Fruit fly (Drosophila melanogaster): ENCODE measurements around the gene Ect3.

Gene Ect3

DNA sequence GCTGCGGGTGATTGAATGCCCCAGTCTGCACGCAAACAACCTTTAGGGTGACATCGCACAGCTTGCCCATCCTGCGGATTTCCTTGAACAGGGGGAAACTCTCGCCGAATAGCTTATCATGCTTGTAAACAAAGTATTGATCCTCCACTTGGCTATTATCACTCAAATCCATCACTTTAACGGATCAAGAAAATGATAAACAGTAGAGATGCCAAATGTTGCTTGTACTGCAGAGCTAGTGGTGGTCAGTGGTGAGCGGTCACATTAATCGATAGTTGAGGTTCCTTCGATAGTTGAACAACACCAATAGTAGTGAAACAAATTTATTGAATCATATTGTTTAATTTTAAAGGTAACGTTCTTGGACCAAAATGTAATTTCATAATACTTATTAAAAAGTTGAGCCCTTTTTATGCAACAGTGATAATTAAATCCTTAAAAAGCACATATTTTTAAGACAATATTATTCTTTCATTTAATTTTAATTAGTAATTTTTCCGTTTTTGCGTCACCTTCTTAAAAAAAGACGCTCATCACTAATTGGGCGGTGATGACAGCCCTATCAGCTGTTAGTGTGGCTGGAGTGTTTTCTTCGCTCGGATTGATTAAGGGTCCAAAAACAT is 11.2 kb downstream of the Ect3 start, which contains the start of the genes KLHL18 and GCC185 (continued):
- peak; percentile 93 for TF ChIP-seq knrl (GFP tag; IDR thresholded peaks at IDR 0.05; ENCODE audit: partially characterized antibody)
- peak; percentile 56 for TF ChIP-seq CG2129 (GFP tag; IDR thresholded peaks at IDR 0.05; ENCODE audit: partially characterized antibody)
- TF ChIP-seq chinmo (GFP tag; IDR thresholded peaks at IDR 0.05; ENCODE audit: partially characterized antibody) = 0 out of 4 replicates have a peak, but pooled peaks have one; percentile 44
- TF ChIP-seq Adf1 (GFP tag; IDR thresholded peaks at IDR 0.05) = peak; percentile 35; the same call in 1 of the 2 replicates
- TF ChIP-seq kay (GFP tag; optimal IDR thresholded peaks at IDR 0.05) = peak; percentile 65
- TF ChIP-seq peb (GFP tag; IDR thresholded peaks at IDR 0.05) = peak; percentile 42; the same call in 1 of the 2 replicates
- TF ChIP-seq ham (GFP tag; IDR thresholded peaks at IDR 0.05) = no peak
- TF ChIP-seq CG18476 (GFP tag; optimal IDR thresholded peaks at IDR 0.05) = peak; percentile 74
- peak; percentile 76 for TF ChIP-seq CG8924 (tag; optimal IDR thresholded peaks at IDR 0.05)
- peak; percentile 82; the same call in 2 of the 3 replicates for TF ChIP-seq jigr1 (GFP tag; IDR thresholded peaks at IDR 0.05)
- TF ChIP-seq CG10565 (GFP tag; optimal IDR thresholded peaks at IDR 0.05) = no peak
- no peak for TF ChIP-seq CG17385 (GFP tag; optimal IDR thresholded peaks at IDR 0.05)
- TF ChIP-seq Atf6 (GFP tag; IDR thresholded peaks at IDR 0.05) = peak; percentile 30; the same call in 1 of the 2 replicates
- TF ChIP-seq CG2678 (tag; optimal IDR thresholded peaks at IDR 0.05) = no peak
- peak; percentile 64 for TF ChIP-seq gro (GFP tag; optimal IDR thresholded peaks at IDR 0.05)
- peak; percentile 62 for TF ChIP-seq fd3F (GFP tag; optimal IDR thresholded peaks at IDR 0.05)
- TF ChIP-seq nom (GFP tag; optimal IDR thresholded peaks at IDR 0.05) = no peak
- no peak for TF ChIP-seq Tbp (GFP tag; optimal IDR thresholded peaks at IDR 0.05)
- no peak for TF ChIP-seq ci (GFP tag; IDR thresholded peaks at IDR 0.05)
- TF ChIP-seq Ada2b (GFP tag; IDR thresholded peaks at IDR 0.05) = peak; percentile 73
- TF ChIP-seq Six4 (GFP tag; optimal IDR thresholded peaks at IDR 0.05) = peak; percentile 64
- TF ChIP-seq CG33213 (GFP tag; optimal IDR thresholded peaks at IDR 0.05) = peak; percentile 23
- peak; percentile 50 for TF ChIP-seq CG4854 (GFP tag; optimal IDR thresholded peaks at IDR 0.05)
- TF ChIP-seq CG4282 (GFP tag; optimal IDR thresholded peaks at IDR 0.05) = peak; percentile 22
- TF ChIP-seq Asciz (GFP tag; optimal IDR thresholded peaks at IDR 0.05) = no peak
- no peak for TF ChIP-seq Hand (GFP tag; optimal IDR thresholded peaks at IDR 0.05)
- TF ChIP-seq CG18764 (GFP tag; optimal IDR thresholded peaks at IDR 0.05) = peak; percentile 69
- no peak for TF ChIP-seq CG43689 (GFP tag; IDR thresholded peaks at IDR 0.05)
- TF ChIP-seq Optix (GFP tag; IDR thresholded peaks at IDR 0.05) = no peak
- TF ChIP-seq CG14965 (GFP tag; optimal IDR thresholded peaks at IDR 0.05; ENCODE audit: borderline replicate concordance) = no peak
- TF ChIP-seq Hsf (GFP tag; optimal IDR thresholded peaks at IDR 0.05) = peak; percentile 74
- TF ChIP-seq CG10267 (tag; optimal IDR thresholded peaks at IDR 0.05) = peak; percentile 80
- TF ChIP-seq Elba2 (GFP tag; optimal IDR thresholded peaks at IDR 0.05) = peak; percentile 95
- TF ChIP-seq fd64A (GFP tag; optimal IDR thresholded peaks at IDR 0.05) = no peak
- TF ChIP-seq CG2712 (tag; optimal IDR thresholded peaks at IDR 0.05) = peak; percentile 85
- no peak for TF ChIP-seq MTF-1 (GFP tag; optimal IDR thresholded peaks at IDR 0.05; ENCODE audit: borderline replicate concordance)
- peak; percentile 82 for TF ChIP-seq Chrac-16 (GFP tag; optimal IDR thresholded peaks at IDR 0.05)
- no peak for TF ChIP-seq usp (GFP tag; optimal IDR thresholded peaks at IDR 0.05)
- peak; percentile 55; the same call in 1 of the 3 replicates for TF ChIP-seq H15 (GFP tag; IDR thresholded peaks at IDR 0.05)
- peak; percentile 50 for TF ChIP-seq trh (GFP tag; optimal IDR thresholded peaks at IDR 0.05)
- TF ChIP-seq lbe (GFP tag; optimal IDR thresholded peaks at IDR 0.05) = no peak
- no peak for TF ChIP-seq en (GFP tag; optimal IDR thresholded peaks at IDR 0.05)
- TF ChIP-seq ttk (GFP tag; IDR thresholded peaks at IDR 0.05) = no peak
- no peak for TF ChIP-seq corto (GFP tag; optimal IDR thresholded peaks at IDR 0.05)
- TF ChIP-seq Poxn (GFP tag; IDR thresholded peaks at IDR 0.05) = peak; percentile 16; the same call in 1 of the 2 replicates
- TF ChIP-seq BtbVII (GFP tag; optimal IDR thresholded peaks at IDR 0.05) = peak; percentile 16
- peak; percentile 45 for TF ChIP-seq D19B (GFP tag; optimal IDR thresholded peaks at IDR 0.05)
- TF ChIP-seq Sry-δ (GFP tag; optimal IDR thresholded peaks at IDR 0.05) = peak; percentile 92
- TF ChIP-seq CG8388 (GFP tag; optimal IDR thresholded peaks at IDR 0.05) = no peak
- TF ChIP-seq CG31441 (GFP tag; IDR thresholded peaks at IDR 0.05) = no peak; the same call in 1 of the 2 replicates

Measured in whole organism, embryonic.